Worm (Caenorhabditis elegans): ENCODE data around the gene ZK792.12.

ZK792.12 gene

DNA sequence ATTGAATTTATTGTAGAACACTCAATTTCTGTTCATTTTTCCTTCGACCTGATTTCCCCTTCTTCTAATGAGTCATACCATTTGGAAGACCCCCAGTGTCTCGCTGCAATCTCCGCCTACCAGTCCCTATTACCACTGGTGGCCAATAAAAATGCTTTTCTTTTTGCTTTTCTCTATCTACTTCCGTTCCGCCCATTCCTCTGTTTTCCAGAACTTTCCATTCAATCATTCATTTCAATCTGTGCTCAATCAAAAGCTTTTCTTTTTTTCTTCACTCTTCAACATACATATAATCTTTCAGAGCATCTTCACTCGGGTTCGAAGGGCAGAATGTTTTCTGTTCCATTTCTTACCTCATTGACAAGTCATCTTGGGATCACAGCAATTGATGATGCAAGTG is 20.1 kb upstream of the ZK792.12 start, which contains the start of gene inx-8:
Gene inx-8, plus strand, starts transcription at position 301 of the 400 bp plus-strand sequence.
- no peak for TF ChIP-seq drap-1 (GFP tag; optimal IDR thresholded peaks at IDR 0.05)

DNA sequence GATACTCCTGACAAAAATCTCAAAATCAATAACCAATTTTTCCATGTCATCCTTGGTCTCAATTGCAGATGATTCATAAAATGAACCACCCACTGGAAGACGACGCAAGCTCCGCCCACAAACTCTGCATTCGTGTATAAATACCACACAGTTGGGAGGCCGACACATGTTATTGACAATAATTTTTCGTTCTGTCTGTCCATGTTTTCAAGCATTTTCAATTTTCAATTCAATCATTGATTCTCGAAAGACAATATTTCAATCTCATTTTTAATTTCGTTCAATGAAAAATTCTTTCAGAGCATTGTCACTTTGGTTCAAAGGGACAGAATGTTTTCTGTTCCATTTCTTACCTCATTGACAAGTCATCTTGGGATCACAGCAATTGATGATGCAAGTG is 17.5 kb upstream of the ZK792.12 start, which contains the start of gene inx-9:
Gene inx-9, plus strand, starts transcription at position 301 of the 400 bp plus-strand sequence.
- TF ChIP-seq pha-4 (tag; optimal IDR thresholded peaks at IDR 0.05) = no peak
- no peak for TF ChIP-seq nhr-2 (tag; optimal IDR thresholded peaks at IDR 0.05)
- TF ChIP-seq M03D4.4 (tag; optimal IDR thresholded peaks at IDR 0.05) = no peak
- TF ChIP-seq mab-5 (tag; optimal IDR thresholded peaks at IDR 0.05) = no peak
- no peak for TF ChIP-seq ces-1 (GFP tag; optimal IDR thresholded peaks at IDR 0.05)
- no peak for TF ChIP-seq snpc-4 (tag; optimal IDR thresholded peaks at IDR 0.05)
- no peak for TF ChIP-seq ceh-43 (GFP tag; optimal IDR thresholded peaks at IDR 0.05)
- no peak for TF ChIP-seq lin-32 (GFP tag; optimal IDR thresholded peaks at IDR 0.05)
- TF ChIP-seq lin-13 (tag; optimal IDR thresholded peaks at IDR 0.05) = no peak
- no peak for TF ChIP-seq nhr-237 (tag; optimal IDR thresholded peaks at IDR 0.05)
- no peak for TF ChIP-seq elt-1 (tag; optimal IDR thresholded peaks at IDR 0.05; ENCODE audit: borderline replicate concordance, insufficient read depth)
- no peak for TF ChIP-seq ham-2 (GFP tag; optimal IDR thresholded peaks at IDR 0.05)
- TF ChIP-seq unc-39 (tag; optimal IDR thresholded peaks at IDR 0.05) = no peak
- TF ChIP-seq ztf-11 (tag; optimal IDR thresholded peaks at IDR 0.05) = no peak
- no peak for TF ChIP-seq elt-3 (tag; optimal IDR thresholded peaks at IDR 0.05)
- no peak for TF ChIP-seq nhr-28 (tag; optimal IDR thresholded peaks at IDR 0.05)

DNA sequence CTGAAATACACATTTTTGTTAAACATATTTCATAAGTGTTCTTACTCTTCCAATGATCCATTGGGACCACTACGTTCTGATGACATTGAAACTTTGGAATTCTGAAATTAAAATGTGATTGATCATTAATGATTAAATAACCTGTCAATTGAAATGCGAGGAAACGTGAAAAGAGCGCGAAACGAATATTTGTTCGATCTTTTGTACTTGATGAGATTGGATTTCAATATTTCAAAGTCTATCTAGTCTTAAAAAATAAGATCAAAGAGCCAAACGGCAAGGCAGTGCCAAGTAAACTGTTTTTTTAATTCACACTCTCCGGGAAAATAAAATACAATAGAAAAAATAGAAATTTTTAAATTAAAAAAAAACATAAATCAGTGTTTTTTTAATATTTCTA is 11.7 kb upstream of the ZK792.12 start, which contains the start of gene ZK792.4:
Gene ZK792.4, minus strand, starts transcription at position 101 of the 400 bp plus-strand sequence.
- TF ChIP-seq nhr-12 (tag; optimal IDR thresholded peaks at IDR 0.05) = no peak
- TF ChIP-seq drap-1 (GFP tag; optimal IDR thresholded peaks at IDR 0.05) = no peak
- TF ChIP-seq ham-2 (GFP tag; optimal IDR thresholded peaks at IDR 0.05) = no peak
- no peak for TF ChIP-seq ceh-83 (GFP tag; optimal IDR thresholded peaks at IDR 0.05)
- TF ChIP-seq blmp-1 (tag; optimal IDR thresholded peaks at IDR 0.05) = no peak
- no peak for TF ChIP-seq mab-5 (tag; optimal IDR thresholded peaks at IDR 0.05)
- no peak for TF ChIP-seq nhr-76 (tag; optimal IDR thresholded peaks at IDR 0.05)
- no peak for TF ChIP-seq pha-4 (tag; optimal IDR thresholded peaks at IDR 0.05)
- TF ChIP-seq unc-62 (GFP tag; optimal IDR thresholded peaks at IDR 0.05) = no peak
- TF ChIP-seq ceh-39 (tag; optimal IDR thresholded peaks at IDR 0.05) = no peak
- TF ChIP-seq unc-39 (tag; optimal IDR thresholded peaks at IDR 0.05) = no peak
- TF ChIP-seq ztf-11 (tag; optimal IDR thresholded peaks at IDR 0.05) = no peak
- TF ChIP-seq flh-1 (GFP tag; optimal IDR thresholded peaks at IDR 0.05) = no peak
- no peak for TF ChIP-seq sptf-1 (tag; optimal IDR thresholded peaks at IDR 0.05)
- no peak for TF ChIP-seq bed-3 (GFP tag; optimal IDR thresholded peaks at IDR 0.05)
- TF ChIP-seq nhr-237 (tag; optimal IDR thresholded peaks at IDR 0.05) = no peak
- TF ChIP-seq zip-8 (tag; optimal IDR thresholded peaks at IDR 0.05) = no peak
- no peak for TF ChIP-seq cnd-1 (tag; optimal IDR thresholded peaks at IDR 0.05)
- no peak for TF ChIP-seq hlh-1 (tag; optimal IDR thresholded peaks at IDR 0.05)
- TF ChIP-seq lin-13 (tag; optimal IDR thresholded peaks at IDR 0.05) = no peak

DNA sequence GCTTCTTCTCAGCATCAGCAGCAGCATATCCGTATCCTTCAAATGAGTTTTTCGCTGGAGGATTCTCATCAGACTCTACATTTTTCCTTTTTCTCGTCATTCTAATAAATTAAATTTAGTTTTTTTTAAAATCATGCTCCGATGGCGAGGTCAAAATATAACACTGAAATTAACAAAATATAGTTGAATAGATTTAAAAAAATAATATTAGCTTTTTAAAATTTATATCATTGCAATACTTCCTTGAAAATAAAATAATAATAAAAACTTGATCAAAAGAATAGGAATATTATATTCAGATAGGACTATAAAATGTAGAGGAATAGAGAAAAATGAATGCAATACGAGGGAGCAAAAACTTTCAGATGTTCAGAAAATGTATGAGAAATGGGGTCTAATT is 5.6 kb upstream of the ZK792.12 start, which contains the start of gene ZK792.5:
Gene ZK792.5, minus strand, starts transcription at position 101 of the 400 bp plus-strand sequence.
- TF ChIP-seq unc-39 (tag; optimal IDR thresholded peaks at IDR 0.05) = no peak
- TF ChIP-seq bed-3 (GFP tag; optimal IDR thresholded peaks at IDR 0.05) = peak; percentile 2

DNA sequence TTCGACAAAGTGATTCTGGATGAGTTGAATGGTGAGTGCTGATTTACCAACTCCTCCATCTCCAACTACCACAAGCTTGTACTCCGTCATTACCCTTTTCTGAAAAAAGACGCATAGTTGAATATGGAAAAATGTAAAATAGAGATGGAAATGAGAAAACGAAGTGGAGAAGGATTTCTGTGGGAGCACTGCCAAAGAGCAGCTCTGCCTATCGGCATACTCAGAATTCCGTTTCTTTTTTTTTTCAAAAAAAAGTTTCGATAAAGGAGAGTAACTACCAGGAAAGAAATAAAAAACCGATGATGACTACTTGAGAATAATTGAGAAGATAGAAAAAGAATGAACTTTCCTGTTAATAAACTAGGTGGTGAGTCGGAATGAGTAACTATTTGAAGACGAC is 2.6 kb upstream of the ZK792.12 start, which contains the start of gene let-60:
Gene let-60, minus strand, starts transcription at position 101 of the 400 bp plus-strand sequence.
- TF ChIP-seq nhr-12 (tag; optimal IDR thresholded peaks at IDR 0.05) = no peak
- no peak for TF ChIP-seq mls-2 (tag; optimal IDR thresholded peaks at IDR 0.05)
- TF ChIP-seq tbx-8 (GFP tag; optimal IDR thresholded peaks at IDR 0.05) = no peak
- TF ChIP-seq pha-4 (tag; optimal IDR thresholded peaks at IDR 0.05) = no peak
- TF ChIP-seq M03D4.4 (tag; optimal IDR thresholded peaks at IDR 0.05) = no peak
- no peak for TF ChIP-seq hlh-1 (tag; optimal IDR thresholded peaks at IDR 0.05)
- no peak for TF ChIP-seq snpc-4 (tag; optimal IDR thresholded peaks at IDR 0.05)
- TF ChIP-seq nhr-237 (tag; optimal IDR thresholded peaks at IDR 0.05) = no peak
- TF ChIP-seq flh-1 (GFP tag; optimal IDR thresholded peaks at IDR 0.05) = no peak
- TF ChIP-seq lsy-2 (tag; optimal IDR thresholded peaks at IDR 0.05) = no peak
- no peak for TF ChIP-seq cnd-1 (tag; optimal IDR thresholded peaks at IDR 0.05)
- TF ChIP-seq unc-120 (tag; optimal IDR thresholded peaks at IDR 0.05; ENCODE audit: poor library complexity, severe bottlenecking) = no peak
- no peak for TF ChIP-seq mep-1 (tag; optimal IDR thresholded peaks at IDR 0.05)
- TF ChIP-seq bed-3 (GFP tag; optimal IDR thresholded peaks at IDR 0.05) = no peak
- TF ChIP-seq ces-1 (GFP tag; optimal IDR thresholded peaks at IDR 0.05) = no peak
- TF ChIP-seq ztf-11 (tag; optimal IDR thresholded peaks at IDR 0.05) = no peak
- TF ChIP-seq mab-5 (tag; optimal IDR thresholded peaks at IDR 0.05) = no peak
- TF ChIP-seq elt-3 (tag; optimal IDR thresholded peaks at IDR 0.05) = no peak
- TF ChIP-seq ceh-83 (GFP tag; optimal IDR thresholded peaks at IDR 0.05) = no peak

Measured in whole organism, mixed stage, embryonic.